Worm (Caenorhabditis elegans) whole organism, late embryonic: ENCODE results near the gene Y55D5A.1.

ENCODE experiments used
- ama-1 ChIP-seq: fragments of 150-350 bp; optimal IDR thresholded peaks from 2 replicates; lab custom pipeline; 2014
- fkh-6 ChIP-seq: sonication (generic microtip); optimal IDR thresholded peaks from 2 replicates; lab custom pipeline; 2016; ENCODE audit warnings: missing genetic modification characterization, missing compliant biosample characterization

- TF ChIP-seq ama-1 (no peak), fkh-6 (tag; lab: Kevin White, UChicago) (no peak)
Measured at ce11 chrIII:2952437-2952836, 29.8 kb upstream of the Y55D5A.1 start.
